Fruit fly (Drosophila melanogaster) whole organism, embryonic: ENCODE data around the gene CG13311.
A peak's percentile ranks its signal among the peaks of the same experiment; 100 is the strongest.

Experiments
- ATbp ChIP-seq: fragments of 200-800 bp; sonication (Bioruptor generic); optimal IDR thresholded peaks from 2 replicates; lab custom pipeline; 2017; ENCODE audit warnings: missing biosample characterization, mild to moderate bottlenecking, missing genetic modification characterization, missing genetic modification reagents
- Adf1 ChIP-seq: fragments of 200-800 bp; sonication (Bioruptor generic); IDR thresholded peaks from 2 replicates; pipeline ENCODE4 v1.3.6; 2022; ENCODE audit warnings: missing biosample characterization, missing genetic modification characterization
- Atf-2 ChIP-seq: fragments of 200-800 bp; sonication (Bioruptor generic); optimal IDR thresholded peaks from 2 replicates; lab custom pipeline; 2016; ENCODE audit warnings: missing biosample characterization, missing genetic modification characterization
- BEAF-32 ChIP-seq: fragments of 200-800 bp; sonication (Bioruptor generic); optimal IDR thresholded peaks from 3 replicates; lab custom pipeline; 2017; ENCODE audit warnings: missing biosample characterization, missing genetic modification characterization, mild to moderate bottlenecking, moderate library complexity, missing genetic modification reagents
- CG10979 ChIP-seq: fragments of 200-800 bp; sonication (Bioruptor generic); optimal IDR thresholded peaks from 2 replicates; lab custom pipeline; 2018; ENCODE audit warnings: missing biosample characterization, mild to moderate bottlenecking, missing genetic modification characterization, moderate library complexity
- CG11696 ChIP-seq: fragments of 200-800 bp; sonication (Bioruptor generic); IDR thresholded peaks from 2 replicates; pipeline ENCODE4 v1.3.6; 2022; ENCODE audit warnings: missing biosample characterization, missing genetic modification characterization
- CG15269 ChIP-seq: fragments of 200-800 bp; sonication (Bioruptor generic); optimal IDR thresholded peaks from 2 replicates; lab custom pipeline; 2018; ENCODE audit warnings: missing biosample characterization, mild to moderate bottlenecking, missing genetic modification characterization, moderate library complexity
- CG15514 ChIP-seq: fragments of 200-800 bp; sonication (Bioruptor generic); optimal IDR thresholded peaks from 3 replicates; lab custom pipeline; 2017; ENCODE audit warnings: missing biosample characterization, missing genetic modification characterization, mild to moderate bottlenecking, moderate library complexity, missing genetic modification reagents
- CG16863 ChIP-seq: fragments of 200-800 bp; sonication (Bioruptor generic); optimal IDR thresholded peaks from 3 replicates; lab custom pipeline; 2016; ENCODE audit warnings: missing biosample characterization, missing genetic modification characterization
- CG18599 ChIP-seq: fragments of 200-800 bp; sonication (Bioruptor generic); optimal IDR thresholded peaks from 3 replicates; lab custom pipeline; 2017; ENCODE audit warnings: missing biosample characterization, missing genetic modification characterization, mild to moderate bottlenecking, moderate library complexity, missing genetic modification reagents
- CG2120 ChIP-seq: fragments of 200-800 bp; sonication (Bioruptor generic); optimal IDR thresholded peaks from 3 replicates; lab custom pipeline; 2016; ENCODE audit warnings: missing biosample characterization, missing genetic modification characterization
- CG2129 ChIP-seq: fragments of 200-800 bp; sonication (Bioruptor generic); IDR thresholded peaks from 2 replicates; pipeline ENCODE4 v1.3.6; 2022; ENCODE audit warnings: missing biosample characterization, missing genetic modification characterization; ENCODE audit not compliant: partially characterized antibody
- CG42726 ChIP-seq: fragments of 200-800 bp; sonication (Bioruptor generic); IDR thresholded peaks from 2 replicates; pipeline ENCODE4 v1.3.6; 2022; ENCODE audit warnings: missing biosample characterization, missing genetic modification characterization; ENCODE audit not compliant: partially characterized antibody
- CG4854 ChIP-seq: fragments of 200-800 bp; sonication (Bioruptor generic); optimal IDR thresholded peaks from 2 replicates; lab custom pipeline; 2016; ENCODE audit warnings: missing biosample characterization, missing genetic modification characterization, inconsistent platforms
- CG6654 ChIP-seq: fragments of 200-800 bp; sonication (Bioruptor generic); optimal IDR thresholded peaks from 2 replicates; lab custom pipeline; 2017; ENCODE audit warnings: missing biosample characterization, mild to moderate bottlenecking, missing genetic modification characterization
- CG6683 ChIP-seq: fragments of 200-800 bp; sonication (Bioruptor generic); optimal IDR thresholded peaks from 2 replicates; lab custom pipeline; 2017; ENCODE audit warnings: missing biosample characterization, mild to moderate bottlenecking, missing genetic modification characterization, missing genetic modification reagents
- CG7357 ChIP-seq: fragments of 200-800 bp; sonication (Bioruptor generic); IDR thresholded peaks from 3 replicates; pipeline ENCODE4 v1.3.6; 2022; ENCODE audit warnings: missing biosample characterization, missing genetic modification characterization
- CG7372 ChIP-seq: fragments of 200-800 bp; sonication (Bioruptor generic); IDR thresholded peaks from 2 replicates; pipeline ENCODE4 v1.3.6; 2022; ENCODE audit warnings: missing biosample characterization, missing genetic modification characterization
- Dfd ChIP-seq, 2 experiments: fragments of >200 bp; optimal IDR thresholded peaks; 2 replicates each; lab custom pipeline; 2017; ENCODE audit warnings: missing biosample characterization in 2 of 2, missing genetic modification characterization in 2 of 2
- ERR ChIP-seq: fragments of 200-800 bp; sonication (Bioruptor generic); optimal IDR thresholded peaks from 2 replicates; lab custom pipeline; 2016; ENCODE audit warnings: missing biosample characterization, missing genetic modification characterization
- Fer3 ChIP-seq: fragments of 200-800 bp; sonication (Bioruptor generic); optimal IDR thresholded peaks from 2 replicates; lab custom pipeline; 2018; ENCODE audit warnings: missing biosample characterization, mild to moderate bottlenecking, missing genetic modification characterization, moderate library complexity
- HLH54F ChIP-seq: fragments of 200-800 bp; sonication (Bioruptor generic); optimal IDR thresholded peaks from 3 replicates; lab custom pipeline; 2016; ENCODE audit warnings: missing biosample characterization, missing genetic modification characterization
- HmgD ChIP-seq: fragments of 200-800 bp; sonication (Bioruptor generic); optimal IDR thresholded peaks from 3 replicates; lab custom pipeline; 2016; ENCODE audit warnings: missing biosample characterization, missing genetic modification characterization
- MTF-1 ChIP-seq: fragments of 200-800 bp; sonication (Bioruptor generic); optimal IDR thresholded peaks from 2 replicates; lab custom pipeline; 2018; ENCODE audit warnings: missing biosample characterization, mild to moderate bottlenecking, missing genetic modification characterization, borderline replicate concordance
- NC2α ChIP-seq: fragments of 200-800 bp; sonication (Bioruptor generic); optimal IDR thresholded peaks from 2 replicates; lab custom pipeline; 2016; ENCODE audit warnings: missing biosample characterization, missing genetic modification characterization
- NFAT ChIP-seq: fragments of 200-800 bp; sonication (Bioruptor generic); IDR thresholded peaks from 2 replicates; pipeline ENCODE4 v1.3.6; 2022; ENCODE audit warnings: missing biosample characterization, missing genetic modification characterization
- Pdp1 ChIP-seq, 2 experiments: fragments of 200-800 bp; sonication (Bioruptor generic); optimal IDR thresholded peaks; 3 replicates each; lab custom pipeline; 2016; ENCODE audit warnings: missing biosample characterization in 2 of 2, missing genetic modification characterization in 2 of 2, mild to moderate bottlenecking in 1 of 2, moderate library complexity in 1 of 2
- Side ChIP-seq: fragments of 200-800 bp; sonication (Bioruptor generic); optimal IDR thresholded peaks from 2 replicates; lab custom pipeline; 2016; ENCODE audit warnings: missing biosample characterization, missing genetic modification characterization
- Sry-δ ChIP-seq: fragments of 200-800 bp; sonication (Bioruptor generic); optimal IDR thresholded peaks from 2 replicates; lab custom pipeline; 2016; ENCODE audit warnings: missing biosample characterization, missing genetic modification characterization
- Xrp1 ChIP-seq: fragments of 200-800 bp; sonication (Bioruptor generic); IDR thresholded peaks from 2 replicates; pipeline ENCODE4 v1.3.6; 2022; ENCODE audit warnings: missing biosample characterization, missing genetic modification characterization
- ase ChIP-seq: fragments of 200-800 bp; sonication (Bioruptor generic); IDR thresholded peaks from 3 replicates; pipeline ENCODE4 v1.3.6; 2022; ENCODE audit warnings: missing biosample characterization, missing genetic modification characterization
- crc ChIP-seq: fragments of 200-800 bp; sonication (Bioruptor generic); optimal IDR thresholded peaks from 2 replicates; lab custom pipeline; 2016; ENCODE audit warnings: missing biosample characterization, missing genetic modification characterization
- cwo ChIP-seq: fragments of 200-800 bp; sonication (Bioruptor generic); optimal IDR thresholded peaks from 3 replicates; lab custom pipeline; 2017; ENCODE audit warnings: missing biosample characterization, missing genetic modification characterization, mild to moderate bottlenecking, moderate library complexity, missing genetic modification reagents
- dan ChIP-seq: fragments of 200-800 bp; sonication (Bioruptor generic); IDR thresholded peaks from 2 replicates; pipeline ENCODE4 v1.3.6; 2022; ENCODE audit warnings: missing biosample characterization, missing genetic modification characterization
- dati ChIP-seq: fragments of 200-800 bp; sonication (Bioruptor generic); IDR thresholded peaks from 2 replicates; pipeline ENCODE4 v1.3.6; 2022; ENCODE audit warnings: missing biosample characterization, missing genetic modification characterization
- disco-r ChIP-seq: fragments of 200-800 bp; sonication (Bioruptor generic); optimal IDR thresholded peaks from 2 replicates; lab custom pipeline; 2016; ENCODE audit warnings: missing biosample characterization, missing genetic modification characterization
- exex ChIP-seq: fragments of 200-800 bp; sonication (Bioruptor generic); optimal IDR thresholded peaks from 4 replicates; lab custom pipeline; 2018; ENCODE audit warnings: missing biosample characterization, mild to moderate bottlenecking, missing genetic modification characterization, moderate library complexity
- fru ChIP-seq: fragments of >200 bp; optimal IDR thresholded peaks from 2 replicates; lab custom pipeline; 2017
- ftz-f1 ChIP-seq: fragments of 200-800 bp; sonication (Bioruptor generic); optimal IDR thresholded peaks from 2 replicates; lab custom pipeline; 2016; ENCODE audit warnings: missing biosample characterization, missing genetic modification characterization
- kay ChIP-seq: fragments of 200-800 bp; sonication (Bioruptor generic); optimal IDR thresholded peaks from 2 replicates; lab custom pipeline; 2016; ENCODE audit warnings: missing biosample characterization, missing genetic modification characterization
- luna ChIP-seq: fragments of 200-800 bp; sonication (Bioruptor generic); optimal IDR thresholded peaks from 2 replicates; lab custom pipeline; 2016; ENCODE audit warnings: missing biosample characterization, missing genetic modification characterization
- mld ChIP-seq: fragments of 200-800 bp; sonication (Bioruptor generic); IDR thresholded peaks from 3 replicates; pipeline ENCODE4 v1.3.6; 2022; ENCODE audit warnings: missing biosample characterization, missing genetic modification characterization; ENCODE audit not compliant: partially characterized antibody
- pb ChIP-seq: fragments of 200-800 bp; sonication (Bioruptor generic); optimal IDR thresholded peaks from 3 replicates; lab custom pipeline; 2016; ENCODE audit warnings: missing biosample characterization, missing genetic modification characterization
- salm ChIP-seq: fragments of 200-800 bp; sonication (Bioruptor generic); optimal IDR thresholded peaks from 2 replicates; lab custom pipeline; 2018; ENCODE audit warnings: missing biosample characterization, mild to moderate bottlenecking, missing genetic modification characterization
- sc ChIP-seq, 3 experiments: fragments of >200 bp in 2 of 3; fragments of 200-800 bp in 1 of 3; sonication (Bioruptor generic) in 1 of 3; optimal IDR thresholded peaks; 2 replicates in 2 of 3; 3 replicates in 1 of 3; lab custom pipeline; 2017; ENCODE audit warnings: mild to moderate bottlenecking in 1 of 3, missing biosample characterization in 1 of 3, missing genetic modification characterization in 1 of 3, missing genetic modification reagents in 1 of 3
- shn ChIP-seq: fragments of 200-800 bp; sonication (Bioruptor generic); optimal IDR thresholded peaks from 3 replicates; lab custom pipeline; 2016; ENCODE audit warnings: missing biosample characterization, missing genetic modification characterization
- slp2 ChIP-seq: fragments of 200-800 bp; sonication (Bioruptor generic); optimal IDR thresholded peaks from 2 replicates; lab custom pipeline; 2016; ENCODE audit warnings: missing biosample characterization, missing genetic modification characterization
- tio ChIP-seq: fragments of 200-800 bp; sonication (Bioruptor generic); optimal IDR thresholded peaks from 2 replicates; lab custom pipeline; 2017; ENCODE audit warnings: missing biosample characterization, missing genetic modification characterization, inconsistent platforms
- wor ChIP-seq: fragments of 200-800 bp; sonication (Bioruptor generic); IDR thresholded peaks from 2 replicates; pipeline ENCODE4 v1.3.6; 2022; ENCODE audit warnings: missing biosample characterization, missing genetic modification characterization

The CG13311 gene

DNA sequence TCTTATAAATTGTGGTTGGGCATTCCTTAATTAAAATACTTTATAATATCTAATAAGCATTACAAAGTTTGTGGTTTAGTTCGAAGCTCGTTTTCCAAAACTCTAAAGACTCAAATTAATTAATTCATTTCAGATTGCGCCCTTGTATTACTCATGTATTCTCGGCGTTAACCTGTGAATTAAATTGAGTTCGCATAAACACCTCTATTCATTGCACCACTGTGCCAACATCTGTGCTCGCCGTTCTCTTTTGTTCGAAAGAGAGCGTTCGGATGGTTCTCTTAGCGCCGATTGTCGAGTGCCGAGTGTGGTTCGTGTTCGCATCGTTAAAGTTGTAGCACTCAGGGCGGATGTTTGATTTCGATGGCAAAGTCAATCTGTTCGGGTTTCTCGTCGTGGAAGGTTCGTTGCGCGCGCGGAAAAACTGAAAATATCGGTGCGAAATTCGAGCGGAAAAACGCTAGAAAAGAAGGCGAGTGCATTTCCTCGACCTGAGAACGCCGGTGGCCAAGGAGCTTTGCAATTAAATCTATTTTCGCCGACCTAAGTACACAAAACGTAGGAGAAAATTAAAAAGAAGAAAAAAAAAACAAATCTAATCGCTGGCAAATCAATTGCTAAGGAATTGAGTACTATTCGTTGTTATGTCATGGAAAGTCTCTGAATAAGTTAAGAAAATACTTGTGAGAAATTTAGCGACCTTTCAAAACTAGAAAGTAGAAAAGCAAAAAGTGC is 25.3 kb upstream of the CG13311 start, which contains the start of gene dally (continued):
- TF ChIP-seq luna (GFP tag; lab: Kevin White, UChicago) = no peak
- TF ChIP-seq CG42726 = peak; percentile 85
- no peak for TF ChIP-seq Fer3 (tag; lab: Kevin White, UChicago)
- TF ChIP-seq BEAF-32 (GFP tag; lab: Kevin White, UChicago) = peak; percentile 19
- peak; percentile 21 for TF ChIP-seq pb (GFP tag; lab: Kevin White, UChicago)
- TF ChIP-seq sc (optimal IDR thresholded peaks at IDR 0.05; lab: Kevin White, UChicago) = no peak
- no peak for TF ChIP-seq sc (GFP tag; optimal IDR thresholded peaks at IDR 0.05; lab: Kevin White, UChicago)
- peak; percentile 25 for TF ChIP-seq salm
- TF ChIP-seq Sry-δ = no peak
- TF ChIP-seq cwo (GFP tag; lab: Kevin White, UChicago) = no peak
- TF ChIP-seq CG4854 = no peak
- TF ChIP-seq shn = no peak
- TF ChIP-seq disco-r (GFP tag; lab: Kevin White, UChicago) = no peak
- no peak for TF ChIP-seq CG6654 (GFP tag; lab: Kevin White, UChicago)
- no peak for TF ChIP-seq ase
- TF ChIP-seq Side (GFP tag; lab: Kevin White, UChicago) = peak; percentile 25
- no peak for TF ChIP-seq NC2α (GFP tag; lab: Kevin White, UChicago)
- TF ChIP-seq wor (GFP tag; lab: Robert Waterston, UW) = no peak
- no peak for TF ChIP-seq CG2129
- no peak for TF ChIP-seq Dfd (GFP tag; optimal IDR thresholded peaks at IDR 0.05; lab: Kevin White, UChicago)
- TF ChIP-seq slp2 = no peak
- TF ChIP-seq Pdp1 (GFP tag; optimal IDR thresholded peaks at IDR 0.05; lab: Kevin White, UChicago) = peak in 1 of 2 experiments; percentile 53
- TF ChIP-seq CG10979 (tag; lab: Kevin White, UChicago) = peak; percentile 26
- TF ChIP-seq Xrp1 (GFP tag; lab: Robert Waterston, UW) = 0 out of 2 replicates have a peak, but pooled peaks have one; percentile 19
- TF ChIP-seq dati (GFP tag; lab: Robert Waterston, UW) = no peak
- TF ChIP-seq dan (GFP tag; lab: Robert Waterston, UW) = no peak
- TF ChIP-seq Atf-2 (GFP tag; lab: Kevin White, UChicago) = no peak
- TF ChIP-seq tio (GFP tag; lab: Kevin White, UChicago) = no peak
- peak; percentile 72 for TF ChIP-seq MTF-1
- TF ChIP-seq CG16863 = peak; percentile 22
- no peak for TF ChIP-seq ATbp (GFP tag; lab: Kevin White, UChicago)
- TF ChIP-seq mld (GFP tag; lab: Robert Waterston, UW) = no peak; the same call in 2 of the 3 replicates
- no peak for TF ChIP-seq CG6683 (GFP tag; lab: Kevin White, UChicago)
- 0 out of 2 replicates have a peak, but pooled peaks have one; percentile 40 for TF ChIP-seq CG11696 (GFP tag; lab: Robert Waterston, UW)
- TF ChIP-seq ftz-f1 (GFP tag; lab: Kevin White, UChicago) = peak; percentile 44
- peak; percentile 14 for TF ChIP-seq CG2120 (GFP tag; lab: Kevin White, UChicago)
- TF ChIP-seq kay (GFP tag; lab: Kevin White, UChicago) = no peak
- TF ChIP-seq NFAT (GFP tag; lab: Robert Waterston, UW) = 0 out of 2 replicates have a peak, but pooled peaks have one; percentile 24
- peak; percentile 35; the same call in 1 of the 2 replicates for TF ChIP-seq Adf1 (GFP tag; lab: Robert Waterston, UW)
- peak; percentile 45 for TF ChIP-seq CG18599
- TF ChIP-seq CG15269 (tag; lab: Kevin White, UChicago) = peak; percentile 1
- TF ChIP-seq CG7372 (GFP tag; lab: Robert Waterston, UW) = peak; percentile 67; the same call in 1 of the 2 replicates
- peak; percentile 13 for TF ChIP-seq HmgD (GFP tag; lab: Kevin White, UChicago)
- TF ChIP-seq HLH54F (GFP tag; lab: Kevin White, UChicago) = no peak
- no peak for TF ChIP-seq CG7357
- no peak for TF ChIP-seq ERR (GFP tag; lab: Kevin White, UChicago)
- no peak for TF ChIP-seq crc (GFP tag; lab: Kevin White, UChicago)
- no peak for TF ChIP-seq fru (lab: Kevin White, UChicago)
- TF ChIP-seq CG15514 = peak; percentile 51
- no peak for TF ChIP-seq exex (tag; lab: Kevin White, UChicago)
